Worm (Caenorhabditis elegans): Measurements from ENCODE around the gene W06A11.1.

DNA sequence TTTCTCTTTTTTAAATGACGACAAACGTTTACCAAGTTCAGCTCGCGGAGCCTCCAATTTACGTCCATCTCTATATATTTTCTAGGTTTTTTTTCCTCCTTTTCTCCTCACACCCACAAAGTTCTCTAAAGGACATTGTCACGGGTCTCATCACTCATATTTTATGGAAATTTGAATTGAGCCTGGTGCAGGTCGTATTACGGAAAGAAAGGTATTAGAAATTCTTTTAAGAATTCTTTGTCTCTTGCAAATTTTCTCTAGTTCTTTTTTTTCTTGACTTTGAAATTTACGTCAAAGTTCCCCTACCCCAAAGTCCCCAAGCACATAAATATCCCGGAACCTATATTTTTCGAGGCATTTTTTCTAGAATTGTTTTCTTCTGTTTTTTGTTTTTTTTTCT is 51.1 kb downstream of the W06A11.1 start:
- TF ChIP-seq him-1 (tag; optimal IDR thresholded peaks at IDR 0.05) (no peak), W03F9.2 (tag; optimal IDR thresholded peaks at IDR 0.05) (no peak), dao-5 (tag; optimal IDR thresholded peaks at IDR 0.05) (no peak)

Measured in whole organism, L4/young adult.